Fruit fly (Drosophila melanogaster): Measurements from ENCODE around the gene tilB.

tilB gene

dm6 chrX:22491028-22491769, 41.7 kb downstream of the tilB start (continued):
- TF ChIP-seq sens (GFP tag): peak; percentile 62
- peak; percentile 73 for TF ChIP-seq CG10209 (GFP tag; optimal IDR thresholded peaks at IDR 0.05)
- peak; percentile 62 for TF ChIP-seq BtbVII (GFP tag; optimal IDR thresholded peaks at IDR 0.05)
- 0 out of 4 replicates have a peak, but pooled peaks have one; percentile 58 for TF ChIP-seq chinmo (GFP tag; IDR thresholded peaks at IDR 0.05; ENCODE audit: partially characterized antibody)
- TF ChIP-seq Hand (GFP tag; optimal IDR thresholded peaks at IDR 0.05): peak; percentile 20
- no peak for TF ChIP-seq Dip3 (GFP tag; optimal IDR thresholded peaks at IDR 0.05)
- peak; percentile 17 for TF ChIP-seq caup (GFP tag; optimal IDR thresholded peaks at IDR 0.05; ENCODE audit: severe bottlenecking)
- peak; percentile 38 for TF ChIP-seq Fer3 (tag; optimal IDR thresholded peaks at IDR 0.05)
- TF ChIP-seq CG12391 (tag; optimal IDR thresholded peaks at IDR 0.05): no peak
- peak; percentile 13 for TF ChIP-seq kay (GFP tag; optimal IDR thresholded peaks at IDR 0.05)
- TF ChIP-seq CG31224 (GFP tag; IDR thresholded peaks at IDR 0.05): peak; percentile 48
- no peak for TF ChIP-seq Dp (GFP tag; optimal IDR thresholded peaks at IDR 0.05)
- TF ChIP-seq CG10979 (tag; optimal IDR thresholded peaks at IDR 0.05): peak; percentile 72
- TF ChIP-seq bcd (GFP tag; optimal IDR thresholded peaks at IDR 0.05): peak; percentile 68
- TF ChIP-seq CG9817 (tag; optimal IDR thresholded peaks at IDR 0.05): peak; percentile 51
- TF ChIP-seq lab (GFP tag; optimal IDR thresholded peaks at IDR 0.05): peak; percentile 47
- no peak for TF ChIP-seq CG2889 (GFP tag; IDR thresholded peaks at IDR 0.05)
- TF ChIP-seq gsb-n (tag; optimal IDR thresholded peaks at IDR 0.05): peak; percentile 38
- TF ChIP-seq h (optimal IDR thresholded peaks at IDR 0.05): no peak
- TF ChIP-seq pnt (GFP tag; optimal IDR thresholded peaks at IDR 0.05): peak; percentile 13
- peak; percentile 19 for TF ChIP-seq corto (GFP tag; optimal IDR thresholded peaks at IDR 0.05)

- no peak for TF ChIP-seq CG2875 (GFP tag; optimal IDR thresholded peaks at IDR 0.05)
- TF ChIP-seq slou (GFP tag; optimal IDR thresholded peaks at IDR 0.05): no peak
- no peak for TF ChIP-seq bab2 (GFP tag; optimal IDR thresholded peaks at IDR 0.05)
- no peak for TF ChIP-seq CG34422 (GFP tag; IDR thresholded peaks at IDR 0.05)
- TF ChIP-seq CG32767 (GFP tag; IDR thresholded peaks at IDR 0.05): no peak
- no peak for TF ChIP-seq grau (tag; optimal IDR thresholded peaks at IDR 0.05)
- TF ChIP-seq BEAF-32 (GFP tag; optimal IDR thresholded peaks at IDR 0.05): no peak
- TF ChIP-seq Dbx (GFP tag; IDR thresholded peaks at IDR 0.05): no peak
- no peak for TF ChIP-seq run (tag; optimal IDR thresholded peaks at IDR 0.05)
- no peak for TF ChIP-seq schlank (tag; optimal IDR thresholded peaks at IDR 0.05)
- no peak for TF ChIP-seq CG11398 (GFP tag; optimal IDR thresholded peaks at IDR 0.05)
- no peak for TF ChIP-seq amos (GFP tag; IDR thresholded peaks at IDR 0.05; ENCODE audit: partially characterized antibody)
- peak; percentile 30 for TF ChIP-seq gfzf (GFP tag; optimal IDR thresholded peaks at IDR 0.05)
- no peak for TF ChIP-seq hkb (optimal IDR thresholded peaks at IDR 0.05)
- no peak for TF ChIP-seq hkb (GFP tag; IDR thresholded peaks at IDR 0.05)
- no peak for TF ChIP-seq Doc3 (GFP tag; IDR thresholded peaks at IDR 0.05; ENCODE audit: partially characterized antibody)
- TF ChIP-seq slbo (GFP tag; IDR thresholded peaks at IDR 0.05): no peak
- TF ChIP-seq seq (GFP tag; IDR thresholded peaks at IDR 0.05): no peak
- TF ChIP-seq stwl (tag; optimal IDR thresholded peaks at IDR 0.05): peak; percentile 91
- TF ChIP-seq CG3065 (GFP tag; optimal IDR thresholded peaks at IDR 0.05): peak; percentile 17
- TF ChIP-seq CG11696 (GFP tag; IDR thresholded peaks at IDR 0.05): no peak
- no peak for TF ChIP-seq CHES-1-like (GFP tag; optimal IDR thresholded peaks at IDR 0.05)
- TF ChIP-seq Mrtf (GFP tag; IDR thresholded peaks at IDR 0.05): no peak
- no peak for TF ChIP-seq CTCF (GFP tag; optimal IDR thresholded peaks at IDR 0.05)
- TF ChIP-seq Xbp1 (GFP tag; optimal IDR thresholded peaks at IDR 0.05): no peak
- no peak for TF ChIP-seq vnd (GFP tag; IDR thresholded peaks at IDR 0.05; ENCODE audit: partially characterized antibody)
Measured at dm6 chrX:22499557-22499956, 50.0 kb downstream of the tilB start.
